Fruit fly (Drosophila melanogaster): ENCODE measurements around the gene hng3.

Gene hng3

DNA sequence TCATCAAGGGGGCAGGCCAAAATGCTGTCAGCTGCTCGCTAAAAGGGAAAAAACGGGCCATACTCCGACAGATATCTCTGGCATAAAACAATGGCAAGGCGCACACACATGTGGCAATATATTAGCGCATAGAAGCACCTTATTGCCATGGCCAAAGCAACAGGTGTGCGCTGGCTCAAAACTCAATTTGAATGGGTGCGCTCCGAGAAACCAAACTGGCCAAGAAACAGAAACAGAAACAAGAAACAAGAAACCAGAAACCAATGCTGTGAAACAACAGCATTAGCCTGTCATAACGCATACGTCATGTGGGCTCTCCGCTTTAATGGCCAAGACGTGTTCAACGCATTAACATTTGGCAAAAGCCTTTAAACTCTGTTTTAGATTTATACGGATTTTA is 27.6 kb upstream of the hng3 start (continued):
- TF ChIP-seq slou (GFP tag; optimal IDR thresholded peaks at IDR 0.05) (no peak), her (GFP tag; optimal IDR thresholded peaks at IDR 0.05) (no peak), bcd (GFP tag; optimal IDR thresholded peaks at IDR 0.05) (no peak), pb (GFP tag; optimal IDR thresholded peaks at IDR 0.05) (no peak), Scr (GFP tag; IDR thresholded peaks at IDR 0.05; ENCODE audit: partially characterized antibody) (no peak), lola (GFP tag; optimal IDR thresholded peaks at IDR 0.05) (no peak), en (GFP tag; optimal IDR thresholded peaks at IDR 0.05) (no peak), Dp (GFP tag; optimal IDR thresholded peaks at IDR 0.05) (no peak), ro (GFP tag; IDR thresholded peaks at IDR 0.05) (no peak), Doc3 (GFP tag; IDR thresholded peaks at IDR 0.05; ENCODE audit: partially characterized antibody) (no peak), ind (GFP tag; optimal IDR thresholded peaks at IDR 0.05) (no peak), hbn (GFP tag; IDR thresholded peaks at IDR 0.05; ENCODE audit: partially characterized antibody) (no peak), vnd (GFP tag; IDR thresholded peaks at IDR 0.05; ENCODE audit: partially characterized antibody) (no peak), Pdp1 (GFP tag; optimal IDR thresholded peaks at IDR 0.05) (no peak), wek (GFP tag; optimal IDR thresholded peaks at IDR 0.05) (no peak), oc (tag; optimal IDR thresholded peaks at IDR 0.05) (peak; percentile 1), Taf1 (GFP tag; IDR thresholded peaks at IDR 0.05) (no peak), Jarid2 (GFP tag; optimal IDR thresholded peaks at IDR 0.05) (no peak), Blimp-1 (GFP tag; optimal IDR thresholded peaks at IDR 0.05) (peak; percentile 1), CG10431 (GFP tag; optimal IDR thresholded peaks at IDR 0.05) (no peak), CG11456 (GFP tag; IDR thresholded peaks at IDR 0.05) (no peak), sisA (GFP tag; IDR thresholded peaks at IDR 0.05) (no peak), CG6813 (GFP tag; optimal IDR thresholded peaks at IDR 0.05) (peak; percentile 16), CG1024 (GFP tag; IDR thresholded peaks at IDR 0.05) (no peak), knrl (GFP tag; IDR thresholded peaks at IDR 0.05; ENCODE audit: partially characterized antibody) (no peak), Mes4 (GFP tag; optimal IDR thresholded peaks at IDR 0.05) (no peak), eve (GFP tag; optimal IDR thresholded peaks at IDR 0.05) (no peak), ab (GFP tag; optimal IDR thresholded peaks at IDR 0.05) (no peak), CG18599 (GFP tag; optimal IDR thresholded peaks at IDR 0.05) (peak; percentile 11), Nf-YA (GFP tag; IDR thresholded peaks at IDR 0.05) (no peak), Atf-2 (GFP tag; optimal IDR thresholded peaks at IDR 0.05) (no peak), CG15269 (tag; optimal IDR thresholded peaks at IDR 0.05) (peak; percentile 65), CG17385 (GFP tag; optimal IDR thresholded peaks at IDR 0.05) (peak; percentile 24), BEAF-32 (GFP tag; optimal IDR thresholded peaks at IDR 0.05) (no peak), CG7963 (GFP tag; IDR thresholded peaks at IDR 0.05; ENCODE audit: partially characterized antibody) (no peak), abd-A (tag; optimal IDR thresholded peaks at IDR 0.05) (peak; percentile 44), sens-2 (GFP tag; IDR thresholded peaks at IDR 0.05) (no peak), ash1 (GFP tag; optimal IDR thresholded peaks at IDR 0.05) (no peak), CG32532 (GFP tag; IDR thresholded peaks at IDR 0.05) (peak; percentile 10; the same call in 1 of the 2 replicates), CG10543 (GFP tag; optimal IDR thresholded peaks at IDR 0.05) (peak; percentile 17), prd (optimal IDR thresholded peaks at IDR 0.05) (no peak), prd (GFP tag; IDR thresholded peaks at IDR 0.05) (no peak), CTCF (GFP tag; optimal IDR thresholded peaks at IDR 0.05) (no peak), p53 (GFP tag; optimal IDR thresholded peaks at IDR 0.05) (no peak), CG13894 (tag; optimal IDR thresholded peaks at IDR 0.05) (peak; percentile 45), Ets65A (GFP tag) (peak; percentile 29), CG9932 (GFP tag; IDR thresholded peaks at IDR 0.05) (0 out of 2 replicates have a peak, but pooled peaks have one; percentile 8), CG10366 (GFP tag; IDR thresholded peaks at IDR 0.05) (no peak), fd102C (GFP tag; optimal IDR thresholded peaks at IDR 0.05) (no peak), gfzf (GFP tag; optimal IDR thresholded peaks at IDR 0.05) (no peak), CG9727 (GFP tag; optimal IDR thresholded peaks at IDR 0.05) (no peak)

All from whole organism, embryonic.